Worm (Caenorhabditis elegans): Measurements from ENCODE around the gene srh-240.

Gene srh-240

ce11 chrV:2864899-2865298 is at the start of gene srh-240:
Gene srh-240, plus strand, starts transcription at chrV:2865199.
- TF ChIP-seq hlh-30 (tag; optimal IDR thresholded peaks at IDR 0.05; ENCODE audit: insufficient read depth) = no peak
- no peak for TF ChIP-seq daf-16 (GFP tag; optimal IDR thresholded peaks at IDR 0.05)
- TF ChIP-seq daf-16 (tag; optimal IDR thresholded peaks at IDR 0.05) = no peak
- TF ChIP-seq mxl-3 (GFP tag; optimal IDR thresholded peaks at IDR 0.05) = no peak
- TF ChIP-seq nhr-42 (GFP tag; IDR thresholded peaks at IDR 0.05) = no peak
- no peak for TF ChIP-seq nhr-77 (tag; optimal IDR thresholded peaks at IDR 0.05)

ce11 chrV:2815956-2816355 is 49.0 kb upstream of the srh-240 start, which contains the start of gene F54E2.5:
Gene F54E2.5, minus strand, starts transcription at chrV:2816056.
- TF ChIP-seq D1046.2 (GFP tag; IDR thresholded peaks at IDR 0.05) (no peak), lin-13 (GFP tag; optimal IDR thresholded peaks at IDR 0.05) (no peak), hlh-11 (tag; optimal IDR thresholded peaks at IDR 0.05) (no peak), hif-1 (tag; optimal IDR thresholded peaks at IDR 0.05) (no peak), lim-7 (GFP tag; IDR thresholded peaks at IDR 0.05) (no peak), nhr-10 (tag; optimal IDR thresholded peaks at IDR 0.05) (no peak), zip-2 (tag; optimal IDR thresholded peaks at IDR 0.05) (no peak), ama-1 (optimal IDR thresholded peaks at IDR 0.05) (no peak), mdt-29 (GFP tag; IDR thresholded peaks at IDR 0.05) (no peak), T26A8.4 (GFP tag; IDR thresholded peaks at IDR 0.05) (no peak), F44E2.7 (GFP tag; IDR thresholded peaks at IDR 0.05) (no peak), madf-5 (GFP tag; IDR thresholded peaks at IDR 0.05) (no peak), snpc-4 (tag; optimal IDR thresholded peaks at IDR 0.05) (no peak), nhr-28 (tag; optimal IDR thresholded peaks at IDR 0.05) (no peak)

- TF ChIP-seq ceh-28 (tag; optimal IDR thresholded peaks at IDR 0.05) = no peak
Observed at ce11 chrV:2818117-2818516, 46.9 kb upstream of the srh-240 start, which contains the start of gene srt-34. Gene srt-34, minus strand, starts transcription at chrV:2818217.

ce11 chrV:2821618-2822272 is 43.3 kb upstream of the srh-240 start, which contains the start of gene srh-36:
Gene srh-36, minus strand, starts transcription at chrV:2821668.
- TF ChIP-seq F26F4.8 (GFP tag; conservative IDR thresholded peaks at IDR 0.05) (0 out of 2 replicates have a peak, but pooled peaks have one; percentile 35), set-16 (GFP tag; IDR thresholded peaks at IDR 0.05) (peak; percentile 73), aha-1 (tag) (peak; percentile 8), snpc-1.2 (GFP tag; IDR thresholded peaks at IDR 0.05) (0 out of 2 replicates have a peak, but pooled peaks have one; percentile 32), nhr-111 (GFP tag; optimal IDR thresholded peaks at IDR 0.05) (no peak), pha-4 (GFP tag; IDR thresholded peaks at IDR 0.05) (no peak), pha-4 (tag; optimal IDR thresholded peaks at IDR 0.05) (no peak)

ce11 chrV:2825978-2826377 is 39.0 kb upstream of the srh-240 start:
- TF ChIP-seq nhr-111 (GFP tag; optimal IDR thresholded peaks at IDR 0.05) (no peak), zip-2 (tag; optimal IDR thresholded peaks at IDR 0.05) (no peak), attf-4 (tag; optimal IDR thresholded peaks at IDR 0.05) (no peak), lin-15B (tag; optimal IDR thresholded peaks at IDR 0.05) (no peak), sdz-12 (GFP tag; optimal IDR thresholded peaks at IDR 0.05) (no peak), nhr-10 (tag; optimal IDR thresholded peaks at IDR 0.05) (no peak), dmd-9 (GFP tag; IDR thresholded peaks at IDR 0.05) (no peak), mes-2 (tag; optimal IDR thresholded peaks at IDR 0.05; ENCODE audit: poor library complexity, severe bottlenecking) (no peak), fos-1 (tag; optimal IDR thresholded peaks at IDR 0.05) (no peak), nhr-77 (tag; optimal IDR thresholded peaks at IDR 0.05) (no peak), lin-38 (GFP tag; IDR thresholded peaks at IDR 0.05) (no peak), mep-1 (tag; optimal IDR thresholded peaks at IDR 0.05) (no peak), set-16 (GFP tag; IDR thresholded peaks at IDR 0.05) (no peak), gei-8 (GFP tag; optimal IDR thresholded peaks at IDR 0.05) (no peak)

Measured in whole organism, L4 larva.